Fruit fly (Drosophila melanogaster) whole organism, embryonic: Measurements from ENCODE around the gene Pka-C2.

Experiments
- Atf-2 ChIP-seq: fragments of 200-800 bp; sonication (Bioruptor generic); optimal IDR thresholded peaks from 2 replicates; lab custom pipeline; 2016; ENCODE audit warnings: missing biosample characterization, missing genetic modification characterization
- CG11696 ChIP-seq: fragments of 200-800 bp; sonication (Bioruptor generic); IDR thresholded peaks from 2 replicates; pipeline ENCODE4 v1.3.6; 2022; ENCODE audit warnings: missing biosample characterization, missing genetic modification characterization
- CG12155 ChIP-seq: fragments of 200-800 bp; sonication (Bioruptor generic); optimal IDR thresholded peaks from 3 replicates; lab custom pipeline; 2016; ENCODE audit warnings: missing biosample characterization, missing genetic modification characterization
- CG12942 ChIP-seq: fragments of 200-800 bp; sonication (Bioruptor generic); optimal IDR thresholded peaks from 3 replicates; lab custom pipeline; 2016; ENCODE audit warnings: missing biosample characterization, missing genetic modification characterization
- CG17912 ChIP-seq: fragments of 200-800 bp; sonication (Bioruptor generic); optimal IDR thresholded peaks from 2 replicates; lab custom pipeline; 2018; ENCODE audit warnings: missing biosample characterization, mild to moderate bottlenecking, missing genetic modification characterization
- CG2129 ChIP-seq: fragments of 200-800 bp; sonication (Bioruptor generic); IDR thresholded peaks from 2 replicates; pipeline ENCODE4 v1.3.6; 2022; ENCODE audit warnings: missing biosample characterization, missing genetic modification characterization; ENCODE audit not compliant: partially characterized antibody
- CG3726 ChIP-seq: fragments of 200-800 bp; sonication (Bioruptor generic); IDR thresholded peaks from 3 replicates; pipeline ENCODE4, ENCODE4 v1.3.6; 2022; ENCODE audit warnings: missing biosample characterization, missing genetic modification characterization
- CG3847 ChIP-seq: fragments of 200-800 bp; sonication (Bioruptor generic); IDR thresholded peaks from 2 replicates; pipeline ENCODE4 v1.3.6; 2022; ENCODE audit warnings: missing biosample characterization, missing genetic modification characterization
- CG4360 ChIP-seq: fragments of 200-800 bp; sonication (Bioruptor generic); IDR thresholded peaks from 2 replicates; pipeline ENCODE4 v1.3.6; 2022; ENCODE audit warnings: missing biosample characterization, missing genetic modification characterization
- CG4730 ChIP-seq: fragments of 200-800 bp; sonication (Bioruptor generic); IDR thresholded peaks from 2 replicates; pipeline ENCODE4 v1.3.6; 2022; ENCODE audit warnings: missing biosample characterization, missing genetic modification characterization
- CG7372 ChIP-seq: fragments of 200-800 bp; sonication (Bioruptor generic); IDR thresholded peaks from 2 replicates; pipeline ENCODE4 v1.3.6; 2022; ENCODE audit warnings: missing biosample characterization, missing genetic modification characterization
- CG7556 ChIP-seq: fragments of 200-800 bp; sonication (Bioruptor generic); optimal IDR thresholded peaks from 2 replicates; lab custom pipeline; 2017; ENCODE audit warnings: missing biosample characterization, mild to moderate bottlenecking, missing genetic modification characterization
- CG9876 ChIP-seq: fragments of 200-800 bp; sonication (Bioruptor generic); optimal IDR thresholded peaks from 2 replicates; lab custom pipeline; 2016; ENCODE audit warnings: missing biosample characterization, missing genetic modification characterization
- Drgx ChIP-seq: fragments of 200-800 bp; sonication (Bioruptor generic); IDR thresholded peaks from 2 replicates; pipeline ENCODE4 v1.3.6; 2022; ENCODE audit warnings: missing biosample characterization, missing genetic modification characterization
- Ets65A ChIP-seq: fragments of 200-800 bp; sonication (Bioruptor generic); peaks from one replicate; lab custom pipeline; 2016; ENCODE audit warnings: missing biosample characterization, missing genetic modification characterization
- Hmr ChIP-seq: fragments of 200-800 bp; sonication (Bioruptor generic); optimal IDR thresholded peaks from 3 replicates; lab custom pipeline; 2017; ENCODE audit warnings: mild to moderate bottlenecking, missing biosample characterization, missing genetic modification reagents, missing genetic modification characterization
- Hr78 ChIP-seq, 2 experiments: fragments of 200-800 bp in 1 of 2; fragments of >200 bp in 1 of 2; sonication (Bioruptor generic) in 1 of 2; optimal IDR thresholded peaks; 2 replicates each; lab custom pipeline; 2017 to 2019; ENCODE audit warnings: missing biosample characterization in 2 of 2, missing genetic modification characterization in 2 of 2, mild to moderate bottlenecking in 1 of 2, moderate library complexity in 1 of 2
- Mes4 ChIP-seq: fragments of 200-800 bp; sonication (Bioruptor generic); optimal IDR thresholded peaks from 2 replicates; lab custom pipeline; 2016; ENCODE audit warnings: missing biosample characterization, missing genetic modification characterization
- Neu2 ChIP-seq: fragments of 200-800 bp; sonication (Bioruptor generic); optimal IDR thresholded peaks from 3 replicates; lab custom pipeline; 2016; ENCODE audit warnings: missing biosample characterization, missing genetic modification characterization, borderline replicate concordance
- Rx ChIP-seq: fragments of 200-800 bp; sonication (Bioruptor generic); IDR thresholded peaks from 2 replicates; pipeline ENCODE4 v1.3.6; 2022; ENCODE audit warnings: missing biosample characterization, missing genetic modification characterization
- Side ChIP-seq: fragments of 200-800 bp; sonication (Bioruptor generic); optimal IDR thresholded peaks from 2 replicates; lab custom pipeline; 2016; ENCODE audit warnings: missing biosample characterization, missing genetic modification characterization
- Sox102F ChIP-seq: fragments of 200-800 bp; sonication (Bioruptor generic); optimal IDR thresholded peaks from 2 replicates; lab custom pipeline; 2018; ENCODE audit warnings: missing biosample characterization, mild to moderate bottlenecking, missing genetic modification characterization, moderate library complexity
- Sry-β ChIP-seq: fragments of 200-800 bp; sonication (Bioruptor generic); optimal IDR thresholded peaks from 2 replicates; lab custom pipeline; 2018; ENCODE audit warnings: missing biosample characterization, mild to moderate bottlenecking, missing genetic modification characterization, moderate library complexity
- Xrp1 ChIP-seq: fragments of 200-800 bp; sonication (Bioruptor generic); IDR thresholded peaks from 2 replicates; pipeline ENCODE4 v1.3.6; 2022; ENCODE audit warnings: missing biosample characterization, missing genetic modification characterization
- bsh ChIP-seq, 2 experiments: fragments of 200-800 bp; sonication (Bioruptor generic); optimal IDR thresholded peaks; 2 replicates each; lab custom pipeline; 2017 to 2018; ENCODE audit warnings: mild to moderate bottlenecking in 2 of 2, missing biosample characterization in 2 of 2, missing genetic modification characterization in 2 of 2, moderate library complexity in 1 of 2
- caup ChIP-seq: fragments of 200-800 bp; sonication (Bioruptor generic); optimal IDR thresholded peaks from 3 replicates; lab custom pipeline; 2017; ENCODE audit warnings: missing biosample characterization, mild to moderate bottlenecking, missing genetic modification characterization, moderate library complexity; ENCODE audit not compliant: severe bottlenecking
- chif ChIP-seq, 2 experiments: fragments of 200-800 bp; sonication (Bioruptor generic); optimal IDR thresholded peaks; 3 replicates each; lab custom pipeline; 2016; ENCODE audit warnings: missing biosample characterization in 2 of 2, missing genetic modification characterization in 2 of 2
- dan ChIP-seq: fragments of 200-800 bp; sonication (Bioruptor generic); IDR thresholded peaks from 2 replicates; pipeline ENCODE4 v1.3.6; 2022; ENCODE audit warnings: missing biosample characterization, missing genetic modification characterization
- ems ChIP-seq: fragments of 200-800 bp; sonication (Bioruptor generic); optimal IDR thresholded peaks from 3 replicates; lab custom pipeline; 2016; ENCODE audit warnings: missing biosample characterization, missing genetic modification characterization
- fd64A ChIP-seq: fragments of 200-800 bp; sonication (Bioruptor generic); optimal IDR thresholded peaks from 3 replicates; lab custom pipeline; 2018; ENCODE audit warnings: missing biosample characterization, mild to moderate bottlenecking, missing genetic modification characterization
- gce ChIP-seq: fragments of 200-800 bp; sonication (Bioruptor generic); IDR thresholded peaks from 3 replicates; pipeline ENCODE4 v1.3.6; 2022; ENCODE audit warnings: missing biosample characterization, missing genetic modification characterization
- grau ChIP-seq: fragments of 200-800 bp; optimal IDR thresholded peaks from 3 replicates; lab custom pipeline; 2019; ENCODE audit warnings: missing biosample characterization, mild to moderate bottlenecking, missing genetic modification characterization, moderate library complexity
- gsb-n ChIP-seq: fragments of 200-800 bp; sonication (Bioruptor generic); optimal IDR thresholded peaks from 3 replicates; lab custom pipeline; 2018; ENCODE audit warnings: missing biosample characterization, mild to moderate bottlenecking, missing genetic modification characterization
- hbn ChIP-seq: fragments of 200-800 bp; sonication (Bioruptor generic); IDR thresholded peaks from 2 replicates; pipeline ENCODE4 v1.3.6; 2022; ENCODE audit warnings: missing biosample characterization, missing genetic modification characterization; ENCODE audit not compliant: partially characterized antibody
- hkb ChIP-seq, 2 experiments: fragments of 200-800 bp in 1 of 2; fragments of >200 bp in 1 of 2; sonication (Bioruptor generic) in 1 of 2; IDR thresholded peaks in 1 of 2; optimal IDR thresholded peaks in 1 of 2; 2 replicates each; pipeline versions ENCODE4 v1.3.6 to Lab custom; 2017 to 2022; ENCODE audit warnings: missing biosample characterization in 1 of 2, missing genetic modification characterization in 1 of 2
- ken ChIP-seq: fragments of 200-800 bp; sonication (Bioruptor generic); IDR thresholded peaks from 3 replicates; pipeline ENCODE4 v1.3.6; 2022; ENCODE audit warnings: missing biosample characterization, missing genetic modification characterization
- lmd ChIP-seq: fragments of 200-800 bp; sonication (Bioruptor generic); IDR thresholded peaks from 2 replicates; pipeline ENCODE4 v1.3.6; 2022; ENCODE audit warnings: missing biosample characterization, missing genetic modification characterization
- odd ChIP-seq: fragments of 200-800 bp; sonication (Bioruptor generic); optimal IDR thresholded peaks from 2 replicates; lab custom pipeline; 2017; ENCODE audit warnings: missing biosample characterization, mild to moderate bottlenecking, missing genetic modification characterization
- pan ChIP-seq, 4 experiments: fragments of >200 bp in 3 of 4; fragments of 200-800 bp in 1 of 4; sonication (Bioruptor generic) in 1 of 4; optimal IDR thresholded peaks in 3 of 4; IDR thresholded peaks in 1 of 4; 2 replicates each; pipeline versions ENCODE4 v1.3.6 to Lab custom; 2017 to 2022; ENCODE audit warnings: missing biosample characterization in 2 of 4, missing genetic modification characterization in 2 of 4, mixed read lengths in 1 of 4
- prd ChIP-seq, 3 experiments: fragments of >200 bp in 2 of 3; fragments of 200-800 bp in 1 of 3; sonication (Bioruptor generic) in 1 of 3; optimal IDR thresholded peaks in 2 of 3; IDR thresholded peaks in 1 of 3; 2 replicates in 2 of 3; 3 replicates in 1 of 3; pipeline versions ENCODE4 v1.3.6 to Lab custom; 2017 to 2022; ENCODE audit warnings: missing biosample characterization in 1 of 3, missing genetic modification characterization in 1 of 3
- pros ChIP-seq: fragments of 200-800 bp; sonication (Bioruptor generic); optimal IDR thresholded peaks from 3 replicates; lab custom pipeline; 2019; ENCODE audit warnings: missing biosample characterization, mild to moderate bottlenecking, missing genetic modification characterization, moderate library complexity
- psq ChIP-seq: fragments of 200-800 bp; sonication (Bioruptor generic); optimal IDR thresholded peaks from 2 replicates; lab custom pipeline; 2017; ENCODE audit warnings: missing biosample characterization, missing genetic modification characterization
- pzg ChIP-seq: fragments of 200-800 bp; sonication (Bioruptor generic); optimal IDR thresholded peaks from 3 replicates; lab custom pipeline; 2018; ENCODE audit warnings: missing biosample characterization, mild to moderate bottlenecking, missing genetic modification characterization, moderate library complexity
- sob ChIP-seq: fragments of 200-800 bp; sonication (Bioruptor generic); IDR thresholded peaks from 2 replicates; pipeline ENCODE4 v1.3.6; 2022; ENCODE audit warnings: missing biosample characterization, missing genetic modification characterization
- trem ChIP-seq: fragments of 200-800 bp; optimal IDR thresholded peaks from 3 replicates; lab custom pipeline; 2019; ENCODE audit warnings: missing biosample characterization, mild to moderate bottlenecking, missing genetic modification characterization, moderate library complexity
- zfh1 ChIP-seq: fragments of 200-800 bp; sonication (Bioruptor generic); IDR thresholded peaks from 3 replicates; pipeline ENCODE4 v1.3.6; 2022; ENCODE audit warnings: missing biosample characterization, missing genetic modification characterization

The Pka-C2 gene

dm6 chr3R:30718442-30718841 is 21.5 kb upstream of the Pka-C2 start (continued):
- TF ChIP-seq Hr78 (GFP tag; optimal IDR thresholded peaks at IDR 0.05; lab: Kevin White, UChicago) (no peak), ken (GFP tag; lab: Robert Waterston, UW) (no peak), Xrp1 (GFP tag; lab: Robert Waterston, UW) (peak; percentile 65), psq (GFP tag; lab: Kevin White, UChicago) (no peak), CG4730 (GFP tag; lab: Robert Waterston, UW) (0 out of 2 replicates have a peak, but pooled peaks have one; percentile 25), Sry-β (no peak), hbn (GFP tag; lab: Robert Waterston, UW) (no peak), Rx (no peak), sob (peak; percentile 48; the same call in 1 of the 2 replicates), zfh1 (peak; percentile 81), Hmr (GFP tag; lab: Kevin White, UChicago) (no peak), Atf-2 (no peak), caup (no peak)

- no peak for TF ChIP-seq CG17912 (GFP tag; lab: Kevin White, UChicago)
- TF ChIP-seq Ets65A (GFP tag; lab: Kevin White, UChicago), result peak; percentile 27
- no peak for TF ChIP-seq pzg (GFP tag; lab: Kevin White, UChicago)
- no peak for TF ChIP-seq grau (tag; lab: Kevin White, UChicago)
- TF ChIP-seq fd64A (GFP tag; lab: Kevin White, UChicago), result no peak
- peak; percentile 66 for TF ChIP-seq Drgx
These were observed 17.5 kb upstream of the Pka-C2 start for dm6 chr3R:30714395-30714794.

dm6 chr3R:30710442-30710841 is 13.5 kb upstream of the Pka-C2 start:
- no peak for TF ChIP-seq prd (optimal IDR thresholded peaks at IDR 0.05; lab: Kevin White, UChicago)
- TF ChIP-seq prd (GFP tag; IDR thresholded peaks at IDR 0.05; lab: Robert Waterston, UW), result 0 out of 3 replicates have a peak, but pooled peaks have one; percentile 4
- TF ChIP-seq CG2129 (GFP tag; lab: Robert Waterston, UW), result no peak
- no peak for TF ChIP-seq gce (GFP tag; lab: Robert Waterston, UW)
- peak; percentile 54 for TF ChIP-seq gsb-n (tag; lab: Kevin White, UChicago)
- TF ChIP-seq Mes4, result no peak
- peak; percentile 51 for TF ChIP-seq pros (GFP tag; lab: Kevin White, UChicago)
- TF ChIP-seq CG4360 (GFP tag; lab: Robert Waterston, UW), result no peak
- TF ChIP-seq ems (GFP tag; lab: Kevin White, UChicago), result no peak
- TF ChIP-seq CG11696 (GFP tag; lab: Robert Waterston, UW), result no peak
- no peak for TF ChIP-seq CG9876 (GFP tag; lab: Kevin White, UChicago)

- TF ChIP-seq bsh (GFP tag; optimal IDR thresholded peaks at IDR 0.05; lab: Kevin White, UChicago) (peak in 1 of 2 experiments; percentile 19), Side (GFP tag; lab: Kevin White, UChicago) (no peak), trem (no peak), dan (no peak), CG3726 (no peak), CG7556 (GFP tag; lab: Kevin White, UChicago) (peak; percentile 6), odd (GFP tag; lab: Kevin White, UChicago) (no peak), CG12155 (GFP tag; lab: Kevin White, UChicago) (peak; percentile 4), Sox102F (peak; percentile 31), chif (GFP tag; optimal IDR thresholded peaks at IDR 0.05; lab: Kevin White, UChicago) (no peak), lmd (peak; percentile 21; the same call in 1 of the 2 replicates), pzg (GFP tag; lab: Kevin White, UChicago) (no peak), Neu2 (GFP tag; lab: Kevin White, UChicago) (no peak), pan (optimal IDR thresholded peaks at IDR 0.05; lab: Kevin White, UChicago) (no peak), pan (GFP tag; optimal IDR thresholded peaks at IDR 0.05 in 1 of 2, IDR thresholded peaks at IDR 0.05 in 1 of 2) (peak in 1 of 2 experiments; percentile 52), CG7372 (GFP tag; lab: Robert Waterston, UW) (no peak), CG3847 (GFP tag; lab: Robert Waterston, UW) (0 out of 2 replicates have a peak, but pooled peaks have one; percentile 30), hkb (optimal IDR thresholded peaks at IDR 0.05; lab: Kevin White, UChicago) (no peak), hkb (GFP tag; IDR thresholded peaks at IDR 0.05; lab: Robert Waterston, UW) (no peak), CG12942 (GFP tag; lab: Kevin White, UChicago) (no peak)
These were observed 12.3 kb upstream of the Pka-C2 start for dm6 chr3R:30709270-30709669.
